Fruit fly (Drosophila melanogaster): ENCODE measurements around the gene CG13082.

The CG13082 gene

dm6 chr2L:19537779-19538456 lies at the start of gene CG13082 (continued):
- TF ChIP-seq crc (GFP tag; optimal IDR thresholded peaks at IDR 0.05) = no peak
- peak; percentile 75 for TF ChIP-seq CG4424 (GFP tag; optimal IDR thresholded peaks at IDR 0.05)
- peak; percentile 27 for TF ChIP-seq Dip3 (GFP tag; optimal IDR thresholded peaks at IDR 0.05)
- TF ChIP-seq CG7963 (GFP tag; IDR thresholded peaks at IDR 0.05; ENCODE audit: partially characterized antibody) = no peak
- TF ChIP-seq tap (tag; optimal IDR thresholded peaks at IDR 0.05) = peak; percentile 20
- TF ChIP-seq CG17186 (GFP tag; optimal IDR thresholded peaks at IDR 0.05) = no peak
- peak; percentile 40 for TF ChIP-seq Mes4 (GFP tag; optimal IDR thresholded peaks at IDR 0.05)
- TF ChIP-seq H15 (GFP tag; IDR thresholded peaks at IDR 0.05) = 0 out of 3 replicates have a peak, but pooled peaks have one; percentile 11
- TF ChIP-seq nmo (GFP tag; optimal IDR thresholded peaks at IDR 0.05) = peak; percentile 78
- peak; percentile 49; the same call in 1 of the 2 replicates for TF ChIP-seq lmd (GFP tag; IDR thresholded peaks at IDR 0.05)
- peak; percentile 58 for TF ChIP-seq CG9727 (GFP tag; optimal IDR thresholded peaks at IDR 0.05)
- no peak for TF ChIP-seq CG11695 (GFP tag; IDR thresholded peaks at IDR 0.05)
- TF ChIP-seq crol (GFP tag; IDR thresholded peaks at IDR 0.05) = peak; percentile 65
- peak; percentile 59 for TF ChIP-seq fd96Cb (tag; optimal IDR thresholded peaks at IDR 0.05)
- TF ChIP-seq ara (GFP tag; IDR thresholded peaks at IDR 0.05) = peak; percentile 51; the same call in 1 of the 2 replicates
- TF ChIP-seq Xbp1 (GFP tag; optimal IDR thresholded peaks at IDR 0.05) = peak; percentile 31
- TF ChIP-seq Eip74EF (GFP tag; optimal IDR thresholded peaks at IDR 0.05) = no peak
- no peak for TF ChIP-seq CG17912 (GFP tag; optimal IDR thresholded peaks at IDR 0.05)
- peak; percentile 2 for TF ChIP-seq CG4707 (GFP tag; optimal IDR thresholded peaks at IDR 0.05)
- TF ChIP-seq Gug (GFP tag; IDR thresholded peaks at IDR 0.05) = no peak
- peak; percentile 78 for TF ChIP-seq CG17829 (tag; optimal IDR thresholded peaks at IDR 0.05)
- no peak for TF ChIP-seq p53 (GFP tag; optimal IDR thresholded peaks at IDR 0.05)
- no peak for TF ChIP-seq CG12299 (tag; optimal IDR thresholded peaks at IDR 0.05)
- TF ChIP-seq E2f1 (GFP tag; IDR thresholded peaks at IDR 0.05) = no peak
- peak; percentile 59 for TF ChIP-seq CG7839 (tag; optimal IDR thresholded peaks at IDR 0.05)
- no peak for TF ChIP-seq CG8089 (GFP tag; optimal IDR thresholded peaks at IDR 0.05)
- TF ChIP-seq CG14050 (GFP tag; IDR thresholded peaks at IDR 0.05) = no peak
- peak; percentile 39 for TF ChIP-seq twi (tag; optimal IDR thresholded peaks at IDR 0.05)
- no peak for TF ChIP-seq Usf (GFP tag; optimal IDR thresholded peaks at IDR 0.05)
- peak; percentile 2 for TF ChIP-seq jumu (GFP tag; optimal IDR thresholded peaks at IDR 0.05)
- peak; percentile 29 for TF ChIP-seq lilli (GFP tag; optimal IDR thresholded peaks at IDR 0.05)
- peak; percentile 33 for TF ChIP-seq zen (tag; optimal IDR thresholded peaks at IDR 0.05)
- peak; percentile 81 for TF ChIP-seq Xrp1 (GFP tag; IDR thresholded peaks at IDR 0.05)
- peak; percentile 36 for TF ChIP-seq CG5245 (GFP tag; optimal IDR thresholded peaks at IDR 0.05)
- peak; percentile 35; the same call in 1 of the 3 replicates for TF ChIP-seq tgo (GFP tag; IDR thresholded peaks at IDR 0.05)
- no peak for TF ChIP-seq ac (GFP tag; optimal IDR thresholded peaks at IDR 0.05)
- peak; percentile 41 for TF ChIP-seq Atf-2 (GFP tag; optimal IDR thresholded peaks at IDR 0.05)
- peak; percentile 75 for TF ChIP-seq zf30C (GFP tag; optimal IDR thresholded peaks at IDR 0.05)
- TF ChIP-seq cas (GFP tag; IDR thresholded peaks at IDR 0.05) = no peak
- TF ChIP-seq CG4282 (GFP tag; optimal IDR thresholded peaks at IDR 0.05) = no peak
- TF ChIP-seq bcd (GFP tag; optimal IDR thresholded peaks at IDR 0.05) = peak; percentile 39
- TF ChIP-seq HLH54F (GFP tag; optimal IDR thresholded peaks at IDR 0.05) = no peak
- TF ChIP-seq Lhr (GFP tag; optimal IDR thresholded peaks at IDR 0.05) = peak; percentile 44
- TF ChIP-seq Elba2 (GFP tag; optimal IDR thresholded peaks at IDR 0.05) = no peak
- no peak for TF ChIP-seq trh (GFP tag; optimal IDR thresholded peaks at IDR 0.05)
- no peak for TF ChIP-seq Kr (GFP tag; optimal IDR thresholded peaks at IDR 0.05)
- peak in 1 of 2 experiments; percentile 2 for TF ChIP-seq Hr51 (GFP tag; optimal IDR thresholded peaks at IDR 0.05)
- TF ChIP-seq CG18619 (GFP tag; optimal IDR thresholded peaks at IDR 0.05) = no peak
- 0 out of 2 replicates have a peak, but pooled peaks have one; percentile 38 for TF ChIP-seq peb (GFP tag; IDR thresholded peaks at IDR 0.05)
- TF ChIP-seq Sry-β (GFP tag; optimal IDR thresholded peaks at IDR 0.05) = peak; percentile 1
